Worm (Caenorhabditis elegans): Measurements from ENCODE around the gene atrn-1.

Gene atrn-1

DNA sequence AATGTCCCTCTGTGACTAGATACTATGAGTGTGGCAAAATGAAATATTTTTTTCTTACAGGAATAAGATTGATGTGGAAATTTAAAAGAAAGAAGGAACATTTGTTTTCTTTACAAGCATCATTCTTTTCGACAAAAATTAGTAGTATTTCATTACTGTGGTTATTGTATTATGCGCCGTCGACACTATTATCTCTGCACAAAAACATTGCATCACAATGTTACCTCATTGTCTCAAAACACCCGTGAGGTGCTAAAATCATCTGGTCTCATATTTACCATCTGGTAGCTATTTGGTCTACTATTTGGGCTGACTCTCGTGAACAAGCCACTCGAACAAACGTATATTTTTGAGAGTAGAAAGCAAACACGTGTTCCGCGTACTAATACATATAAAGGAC, 48.2 kb downstream of the atrn-1 start:
- TF ChIP-seq ref-1 (GFP tag; conservative IDR thresholded peaks at IDR 0.05) (no peak), med-1 (GFP tag; optimal IDR thresholded peaks at IDR 0.05; ENCODE audit: insufficient read depth) (no peak), tab-1 (GFP tag; IDR thresholded peaks at IDR 0.05) (no peak)

DNA sequence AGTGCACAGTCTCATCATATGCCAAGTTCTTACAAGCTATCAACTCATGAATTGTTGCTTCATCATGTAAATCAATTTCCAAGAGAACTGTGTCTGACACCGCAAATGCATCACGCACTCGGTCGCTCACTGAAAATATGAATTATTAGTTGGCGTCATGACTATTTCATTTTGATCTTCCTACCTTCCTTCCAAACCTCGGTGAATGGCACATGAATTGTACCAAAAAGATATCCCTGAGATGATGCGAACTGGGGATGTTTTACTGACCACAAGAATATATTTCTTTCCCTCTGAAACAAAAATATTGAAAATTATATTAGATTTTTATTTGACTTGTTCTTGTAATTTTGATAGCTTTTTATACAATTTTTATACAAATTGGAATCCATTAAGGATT, 48.8 kb downstream of the atrn-1 start:
- TF ChIP-seq klf-2 (GFP tag; conservative IDR thresholded peaks at IDR 0.05), result no peak
- no peak for TF ChIP-seq cog-1 (tag; optimal IDR thresholded peaks at IDR 0.05)
- TF ChIP-seq ztf-23 (GFP tag; IDR thresholded peaks at IDR 0.05), result no peak
- TF ChIP-seq med-1 (GFP tag; optimal IDR thresholded peaks at IDR 0.05; ENCODE audit: insufficient read depth), result no peak
- TF ChIP-seq ztf-29 (GFP tag; IDR thresholded peaks at IDR 0.05), result no peak
- TF ChIP-seq tab-1 (GFP tag; IDR thresholded peaks at IDR 0.05), result no peak
- no peak for TF ChIP-seq T22C8.4 (GFP tag; IDR thresholded peaks at IDR 0.05)
- no peak for TF ChIP-seq flt-1 (GFP tag; IDR thresholded peaks at IDR 0.05)
- TF ChIP-seq ref-1 (GFP tag; conservative IDR thresholded peaks at IDR 0.05), result no peak

DNA sequence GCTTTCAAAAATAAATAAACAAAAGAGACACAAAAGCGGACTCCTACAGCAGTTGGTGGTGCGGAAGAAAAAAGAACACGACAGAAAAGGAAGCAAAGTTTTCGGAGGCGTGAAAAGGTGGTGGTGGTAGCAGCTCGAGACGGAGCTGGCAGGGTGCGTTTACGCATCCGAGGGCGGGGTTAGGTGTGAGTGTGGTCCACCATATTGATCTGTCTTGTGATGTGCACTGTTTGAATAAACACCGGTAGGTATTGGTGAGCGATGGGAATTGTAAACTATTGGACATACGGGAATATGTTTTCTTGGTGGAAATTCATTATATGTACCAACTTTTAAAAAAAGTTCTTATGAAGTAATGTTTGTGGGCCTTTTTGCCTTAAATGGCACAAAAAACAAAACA, 49.6 kb downstream of the atrn-1 start, which contains the start of gene C05G5.5:
C05G5.5 (minus strand) TSS at position 101 of the 400 bp plus-strand sequence.
- no peak for TF ChIP-seq tab-1 (GFP tag; IDR thresholded peaks at IDR 0.05)
- no peak for TF ChIP-seq cog-1 (tag; optimal IDR thresholded peaks at IDR 0.05)
- TF ChIP-seq klf-2 (GFP tag; conservative IDR thresholded peaks at IDR 0.05), result no peak
- TF ChIP-seq flt-1 (GFP tag; IDR thresholded peaks at IDR 0.05), result no peak
- no peak for TF ChIP-seq T22C8.4 (GFP tag; IDR thresholded peaks at IDR 0.05)
- TF ChIP-seq ztf-29 (GFP tag; IDR thresholded peaks at IDR 0.05), result no peak
- no peak for TF ChIP-seq med-1 (GFP tag; optimal IDR thresholded peaks at IDR 0.05; ENCODE audit: insufficient read depth)
- TF ChIP-seq ztf-23 (GFP tag; IDR thresholded peaks at IDR 0.05), result no peak

DNA sequence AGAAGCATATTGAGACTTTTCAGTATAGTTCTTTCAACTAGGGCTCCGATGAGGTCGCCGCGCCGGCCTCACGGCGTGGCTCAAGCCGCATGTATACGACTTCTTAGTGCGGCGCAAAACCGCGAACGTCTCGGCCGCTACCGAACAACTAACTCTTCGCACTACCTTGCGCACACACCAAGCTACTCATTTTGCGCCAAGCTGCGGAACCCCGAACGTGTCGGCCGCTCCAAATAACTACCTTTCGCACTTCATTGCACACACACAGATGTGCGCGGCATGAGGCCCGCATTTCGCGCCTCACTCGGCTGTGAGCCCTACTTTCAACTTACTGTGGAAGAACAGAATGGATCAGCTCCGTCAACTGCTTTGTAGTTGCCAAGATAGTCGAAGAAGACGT, 56.4 kb downstream of the atrn-1 start:
- TF ChIP-seq ztf-23 (GFP tag; IDR thresholded peaks at IDR 0.05), result peak; percentile 40; the same call in 1 of the 2 replicates
- TF ChIP-seq med-1 (GFP tag; optimal IDR thresholded peaks at IDR 0.05; ENCODE audit: insufficient read depth), result no peak
